Fruit fly (Drosophila melanogaster) whole organism, embryonic: ENCODE data around the gene GNBP3.

Experiments used
- Atf6 ChIP-seq: fragments of 200-800 bp; sonication (Bioruptor generic); IDR thresholded peaks from 2 replicates; pipeline ENCODE4 v1.3.6; 2022; ENCODE audit warnings: missing biosample characterization, missing genetic modification characterization
- CG10321 ChIP-seq: fragments of 200-800 bp; sonication (Bioruptor generic); IDR thresholded peaks from 2 replicates; pipeline ENCODE4 v1.3.6; 2022; ENCODE audit warnings: missing biosample characterization, missing genetic modification characterization
- CG10431 ChIP-seq: fragments of 200-800 bp; sonication (Bioruptor generic); optimal IDR thresholded peaks from 3 replicates; lab custom pipeline; 2018; ENCODE audit warnings: missing biosample characterization, mild to moderate bottlenecking, missing genetic modification characterization
- CG11093 ChIP-seq: fragments of 200-800 bp; sonication (Bioruptor generic); IDR thresholded peaks from 3 replicates; pipeline ENCODE4 v1.3.6; 2022; ENCODE audit warnings: missing biosample characterization, missing genetic modification characterization
- CG11723 ChIP-seq: fragments of 200-800 bp; sonication (Bioruptor generic); optimal IDR thresholded peaks from 2 replicates; lab custom pipeline; 2017; ENCODE audit warnings: missing biosample characterization, mild to moderate bottlenecking, missing genetic modification characterization
- CG15696 ChIP-seq: fragments of 200-800 bp; sonication (Bioruptor generic); optimal IDR thresholded peaks from 2 replicates; lab custom pipeline; 2019; ENCODE audit warnings: missing biosample characterization, mild to moderate bottlenecking, missing genetic modification characterization, moderate library complexity
- CG16813 ChIP-seq: fragments of 200-800 bp; sonication (Bioruptor generic); IDR thresholded peaks from 3 replicates; pipeline ENCODE4 v1.3.6; 2022; ENCODE audit warnings: missing biosample characterization, missing genetic modification characterization; ENCODE audit not compliant: partially characterized antibody
- CG3065 ChIP-seq: fragments of 200-800 bp; sonication (Bioruptor generic); optimal IDR thresholded peaks from 2 replicates; lab custom pipeline; 2016; ENCODE audit warnings: missing biosample characterization, missing genetic modification characterization
- CG31224 ChIP-seq: fragments of 200-800 bp; sonication (Bioruptor generic); IDR thresholded peaks from 2 replicates; pipeline ENCODE4 v1.3.6; 2022; ENCODE audit warnings: missing biosample characterization, missing genetic modification characterization
- CG3838 ChIP-seq: fragments of 200-800 bp; sonication (Bioruptor generic); optimal IDR thresholded peaks from 3 replicates; lab custom pipeline; 2016; ENCODE audit warnings: missing biosample characterization, missing genetic modification characterization
- CG4707 ChIP-seq: fragments of 200-800 bp; sonication (Bioruptor generic); optimal IDR thresholded peaks from 2 replicates; lab custom pipeline; 2018; ENCODE audit warnings: missing biosample characterization, mild to moderate bottlenecking, missing genetic modification characterization, moderate library complexity
- CG7786 ChIP-seq: fragments of 200-800 bp; sonication (Bioruptor generic); optimal IDR thresholded peaks from 2 replicates; lab custom pipeline; 2016; ENCODE audit warnings: missing biosample characterization, missing genetic modification characterization
- CG8281 ChIP-seq: fragments of 200-800 bp; sonication (Bioruptor generic); optimal IDR thresholded peaks from 2 replicates; lab custom pipeline; 2018; ENCODE audit warnings: missing biosample characterization, mild to moderate bottlenecking, missing genetic modification characterization, moderate library complexity
- CG8924 ChIP-seq: fragments of 200-800 bp; optimal IDR thresholded peaks from 3 replicates; lab custom pipeline; 2019; ENCODE audit warnings: missing biosample characterization, mild to moderate bottlenecking, missing genetic modification characterization, moderate library complexity
- CTCF ChIP-seq: fragments of 200-800 bp; sonication (Bioruptor generic); optimal IDR thresholded peaks from 2 replicates; lab custom pipeline; 2017; ENCODE audit warnings: missing biosample characterization, mild to moderate bottlenecking, missing genetic modification characterization, moderate library complexity
- D19A ChIP-seq: fragments of 200-800 bp; optimal IDR thresholded peaks from 3 replicates; lab custom pipeline; 2019; ENCODE audit warnings: missing biosample characterization, mild to moderate bottlenecking, missing genetic modification characterization, moderate library complexity
- Dp ChIP-seq: fragments of 200-800 bp; sonication (Bioruptor generic); optimal IDR thresholded peaks from 2 replicates; lab custom pipeline; 2018; ENCODE audit warnings: missing biosample characterization, mild to moderate bottlenecking, missing genetic modification characterization, moderate library complexity
- E2f1 ChIP-seq: fragments of 200-800 bp; sonication (Bioruptor generic); IDR thresholded peaks from 2 replicates; pipeline ENCODE4 v1.3.6; 2022; ENCODE audit warnings: missing biosample characterization, missing genetic modification characterization
- E2f2 ChIP-seq: fragments of 200-800 bp; sonication (Bioruptor generic); IDR thresholded peaks from 2 replicates; pipeline ENCODE4 v1.3.6; 2022; ENCODE audit warnings: missing biosample characterization, missing genetic modification characterization
- Ets65A ChIP-seq: fragments of 200-800 bp; sonication (Bioruptor generic); peaks from one replicate; lab custom pipeline; 2016; ENCODE audit warnings: missing biosample characterization, missing genetic modification characterization
- Lhr ChIP-seq: fragments of 200-800 bp; sonication (Bioruptor generic); optimal IDR thresholded peaks from 3 replicates; lab custom pipeline; 2017; ENCODE audit warnings: mild to moderate bottlenecking, missing biosample characterization, missing genetic modification reagents, missing genetic modification characterization
- MTF-1 ChIP-seq: fragments of 200-800 bp; sonication (Bioruptor generic); optimal IDR thresholded peaks from 2 replicates; lab custom pipeline; 2018; ENCODE audit warnings: missing biosample characterization, mild to moderate bottlenecking, missing genetic modification characterization, borderline replicate concordance
- NC2β ChIP-seq: fragments of 200-800 bp; sonication (Bioruptor generic); optimal IDR thresholded peaks from 2 replicates; lab custom pipeline; 2016; ENCODE audit warnings: missing biosample characterization, missing genetic modification characterization
- Nf-YB ChIP-seq: fragments of 200-800 bp; sonication (Bioruptor generic); optimal IDR thresholded peaks from 3 replicates; lab custom pipeline; 2019; ENCODE audit warnings: missing biosample characterization, mild to moderate bottlenecking, missing genetic modification characterization, moderate library complexity
- Opbp ChIP-seq: fragments of 200-800 bp; sonication (Bioruptor generic); IDR thresholded peaks from 3 replicates; pipeline ENCODE4 v1.3.6; 2022; ENCODE audit warnings: missing biosample characterization, missing genetic modification characterization; ENCODE audit not compliant: partially characterized antibody
- PHDP ChIP-seq: fragments of 200-800 bp; sonication (Bioruptor generic); optimal IDR thresholded peaks from 3 replicates; lab custom pipeline; 2018; ENCODE audit warnings: missing biosample characterization, mild to moderate bottlenecking, missing genetic modification characterization, moderate library complexity
- Sox100B ChIP-seq: fragments of 200-800 bp; sonication (Bioruptor generic); optimal IDR thresholded peaks from 3 replicates; lab custom pipeline; 2018; ENCODE audit warnings: missing biosample characterization, mild to moderate bottlenecking, missing genetic modification characterization
- TFAM ChIP-seq: fragments of 200-800 bp; sonication (Bioruptor generic); optimal IDR thresholded peaks from 2 replicates; lab custom pipeline; 2017; ENCODE audit warnings: missing biosample characterization, missing genetic modification characterization, inconsistent platforms
- ase ChIP-seq: fragments of 200-800 bp; sonication (Bioruptor generic); IDR thresholded peaks from 3 replicates; pipeline ENCODE4 v1.3.6; 2022; ENCODE audit warnings: missing biosample characterization, missing genetic modification characterization
- bigmax ChIP-seq: fragments of 200-800 bp; sonication (Bioruptor generic); optimal IDR thresholded peaks from 2 replicates; lab custom pipeline; 2018; ENCODE audit warnings: missing biosample characterization, mild to moderate bottlenecking, missing genetic modification characterization
- bowl ChIP-seq: fragments of 200-800 bp; sonication (Bioruptor generic); IDR thresholded peaks from 2 replicates; pipeline ENCODE4 v1.3.6; 2022; ENCODE audit warnings: missing biosample characterization, missing genetic modification characterization
- br ChIP-seq: fragments of >200 bp; optimal IDR thresholded peaks from 2 replicates; lab custom pipeline; 2017
- cwo ChIP-seq: fragments of 200-800 bp; sonication (Bioruptor generic); optimal IDR thresholded peaks from 3 replicates; lab custom pipeline; 2017; ENCODE audit warnings: missing biosample characterization, missing genetic modification characterization, mild to moderate bottlenecking, moderate library complexity, missing genetic modification reagents
- disco-r ChIP-seq: fragments of 200-800 bp; sonication (Bioruptor generic); optimal IDR thresholded peaks from 2 replicates; lab custom pipeline; 2016; ENCODE audit warnings: missing biosample characterization, missing genetic modification characterization
- fd3F ChIP-seq: fragments of 200-800 bp; sonication (Bioruptor generic); optimal IDR thresholded peaks from 2 replicates; lab custom pipeline; 2018; ENCODE audit warnings: missing biosample characterization, mild to moderate bottlenecking, missing genetic modification characterization, moderate library complexity
- ftz-f1 ChIP-seq: fragments of 200-800 bp; sonication (Bioruptor generic); optimal IDR thresholded peaks from 2 replicates; lab custom pipeline; 2016; ENCODE audit warnings: missing biosample characterization, missing genetic modification characterization
- hb ChIP-seq: fragments of 200-800 bp; sonication (Bioruptor generic); IDR thresholded peaks from 3 replicates; pipeline ENCODE4 v1.3.6; 2022; ENCODE audit warnings: missing biosample characterization, missing genetic modification characterization; ENCODE audit not compliant: partially characterized antibody
- inv ChIP-seq: fragments of 200-800 bp; sonication (Bioruptor generic); IDR thresholded peaks from 2 replicates; pipeline ENCODE4 v1.3.6; 2022; ENCODE audit warnings: missing biosample characterization, missing genetic modification characterization; ENCODE audit not compliant: partially characterized antibody
- kah ChIP-seq: fragments of 200-800 bp; sonication (Bioruptor generic); optimal IDR thresholded peaks from 2 replicates; lab custom pipeline; 2018; ENCODE audit warnings: missing biosample characterization, mild to moderate bottlenecking, missing genetic modification characterization
- kni ChIP-seq: fragments of 200-800 bp; sonication (Bioruptor generic); optimal IDR thresholded peaks from 3 replicates; lab custom pipeline; 2017; ENCODE audit warnings: mild to moderate bottlenecking, missing biosample characterization, missing genetic modification reagents, missing genetic modification characterization
- mld ChIP-seq: fragments of 200-800 bp; sonication (Bioruptor generic); IDR thresholded peaks from 3 replicates; pipeline ENCODE4 v1.3.6; 2022; ENCODE audit warnings: missing biosample characterization, missing genetic modification characterization; ENCODE audit not compliant: partially characterized antibody
- onecut ChIP-seq: fragments of 200-800 bp; sonication (Bioruptor generic); IDR thresholded peaks from 2 replicates; pipeline ENCODE4 v1.3.6; 2022; ENCODE audit warnings: missing biosample characterization, missing genetic modification characterization
- phol ChIP-seq: fragments of 200-800 bp; sonication (Bioruptor generic); optimal IDR thresholded peaks from 3 replicates; lab custom pipeline; 2018; ENCODE audit warnings: missing biosample characterization, mild to moderate bottlenecking, missing genetic modification characterization, moderate library complexity
- ranshi ChIP-seq: fragments of 200-800 bp; sonication (Bioruptor generic); IDR thresholded peaks from 2 replicates; pipeline ENCODE4 v1.3.6; 2022; ENCODE audit warnings: missing biosample characterization, missing genetic modification characterization
- repo ChIP-seq: fragments of 200-800 bp; sonication (Bioruptor generic); optimal IDR thresholded peaks from 2 replicates; lab custom pipeline; 2016; ENCODE audit warnings: missing biosample characterization, missing genetic modification characterization
- schlank ChIP-seq: fragments of 200-800 bp; sonication (Bioruptor generic); optimal IDR thresholded peaks from 2 replicates; lab custom pipeline; 2018; ENCODE audit warnings: missing biosample characterization, mild to moderate bottlenecking, missing genetic modification characterization
- sd ChIP-seq: fragments of 200-800 bp; sonication (Bioruptor generic); optimal IDR thresholded peaks from 3 replicates; lab custom pipeline; 2018; ENCODE audit warnings: missing biosample characterization, mild to moderate bottlenecking, missing genetic modification characterization, moderate library complexity
- sima ChIP-seq: fragments of 200-800 bp; sonication (Bioruptor generic); optimal IDR thresholded peaks from 2 replicates; lab custom pipeline; 2016; ENCODE audit warnings: missing biosample characterization, missing genetic modification characterization
- slou ChIP-seq: fragments of 200-800 bp; sonication (Bioruptor generic); optimal IDR thresholded peaks from 3 replicates; lab custom pipeline; 2016; ENCODE audit warnings: missing biosample characterization, missing genetic modification characterization
- tap ChIP-seq: fragments of 200-800 bp; optimal IDR thresholded peaks from 3 replicates; lab custom pipeline; 2019; ENCODE audit warnings: missing biosample characterization, mild to moderate bottlenecking, missing genetic modification characterization, moderate library complexity
- zen ChIP-seq: fragments of 200-800 bp; sonication (Bioruptor generic); optimal IDR thresholded peaks from 3 replicates; lab custom pipeline; 2018; ENCODE audit warnings: missing biosample characterization, mild to moderate bottlenecking, missing genetic modification characterization, moderate library complexity

Gene GNBP3

DNA sequence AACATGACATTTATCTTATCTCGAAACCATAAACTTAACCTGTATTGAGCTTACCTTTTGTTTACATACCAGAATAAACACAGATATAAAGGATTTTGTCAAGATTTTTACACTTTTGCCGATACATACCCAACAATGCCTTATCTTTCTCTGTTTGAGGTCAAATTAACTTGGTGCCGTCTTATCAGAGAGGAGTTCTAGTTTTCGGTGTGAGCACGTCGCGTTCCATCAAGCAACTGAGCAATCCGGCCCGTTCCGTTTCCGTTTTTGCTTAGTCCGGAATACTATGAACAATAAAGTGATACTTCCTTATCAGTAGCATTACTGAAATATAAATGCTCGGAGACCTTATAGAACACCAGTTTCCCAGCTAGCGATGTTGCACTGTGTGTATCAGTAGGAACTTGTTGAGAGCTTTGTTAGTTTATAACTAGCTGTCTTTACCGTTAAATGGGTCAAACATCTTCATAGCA is 31.1 kb downstream of the GNBP3 start, which contains the start of gene Galk (continued):
- no peak for TF ChIP-seq Nf-YB (GFP tag; lab: Kevin White, UChicago)
- peak; percentile 16 for TF ChIP-seq CG3838 (GFP tag; lab: Kevin White, UChicago)
- TF ChIP-seq CG7786 (GFP tag; lab: Kevin White, UChicago) = peak; percentile 24
- TF ChIP-seq CTCF = no peak
- TF ChIP-seq onecut (GFP tag; lab: Robert Waterston, UW) = peak; percentile 65
- no peak for TF ChIP-seq Sox100B
- no peak for TF ChIP-seq zen
- TF ChIP-seq disco-r (GFP tag; lab: Kevin White, UChicago) = no peak
- peak; percentile 18 for TF ChIP-seq repo (GFP tag; lab: Kevin White, UChicago)
- no peak for TF ChIP-seq sima (GFP tag; lab: Kevin White, UChicago)
- TF ChIP-seq schlank (tag; lab: Kevin White, UChicago) = peak; percentile 25
- TF ChIP-seq cwo (GFP tag; lab: Kevin White, UChicago) = peak; percentile 70
- TF ChIP-seq CG8281 (tag; lab: Kevin White, UChicago) = peak; percentile 42
- no peak for TF ChIP-seq mld (GFP tag; lab: Robert Waterston, UW)
- peak; percentile 52 for TF ChIP-seq CG31224 (GFP tag; lab: Robert Waterston, UW)
- TF ChIP-seq E2f2 (GFP tag; lab: Robert Waterston, UW) = no peak
- no peak for TF ChIP-seq CG11093 (GFP tag; lab: Robert Waterston, UW)
- TF ChIP-seq MTF-1 = peak; percentile 44
- TF ChIP-seq kni (GFP tag; lab: Kevin White, UChicago) = peak; percentile 75
- TF ChIP-seq PHDP (tag; lab: Kevin White, UChicago) = peak; percentile 52
- peak; percentile 77 for TF ChIP-seq sd
- TF ChIP-seq Dp = no peak
- TF ChIP-seq ase (GFP tag; lab: Robert Waterston, UW) = peak; percentile 57; the same call in 2 of the 3 replicates
- TF ChIP-seq Lhr (GFP tag; lab: Kevin White, UChicago) = no peak
- TF ChIP-seq CG10431 (GFP tag; lab: Kevin White, UChicago) = peak; percentile 66
- TF ChIP-seq kah = peak; percentile 30
- no peak for TF ChIP-seq CG15696 (tag; lab: Kevin White, UChicago)
- peak; percentile 53 for TF ChIP-seq CG4707
- TF ChIP-seq CG8924 (tag; lab: Kevin White, UChicago) = peak; percentile 42
- peak; percentile 58 for TF ChIP-seq bigmax (GFP tag; lab: Kevin White, UChicago)
- TF ChIP-seq slou (GFP tag; lab: Kevin White, UChicago) = no peak
- no peak for TF ChIP-seq CG11723
- TF ChIP-seq Opbp = no peak
- no peak for TF ChIP-seq D19A (tag; lab: Kevin White, UChicago)
- no peak for TF ChIP-seq CG3065
- no peak for TF ChIP-seq CG10321 (GFP tag; lab: Robert Waterston, UW)
- TF ChIP-seq Ets65A (GFP tag; lab: Kevin White, UChicago) = no peak
- no peak for TF ChIP-seq br (lab: Kevin White, UChicago)
- no peak for TF ChIP-seq NC2β (GFP tag; lab: Kevin White, UChicago)
- no peak for TF ChIP-seq hb (GFP tag; lab: Robert Waterston, UW)
- TF ChIP-seq bowl (GFP tag; lab: Robert Waterston, UW) = 0 out of 2 replicates have a peak, but pooled peaks have one; percentile 10
- TF ChIP-seq Atf6 (GFP tag; lab: Robert Waterston, UW) = peak; percentile 75
- no peak for TF ChIP-seq TFAM (GFP tag; lab: Kevin White, UChicago)
- peak; percentile 59; the same call in 1 of the 2 replicates for TF ChIP-seq ranshi (GFP tag; lab: Robert Waterston, UW)
- TF ChIP-seq E2f1 (GFP tag; lab: Robert Waterston, UW) = peak; percentile 71
- TF ChIP-seq tap = peak; percentile 48
- no peak for TF ChIP-seq CG16813 (GFP tag; lab: Robert Waterston, UW)
- peak; percentile 24 for TF ChIP-seq fd3F (GFP tag; lab: Kevin White, UChicago)
- no peak for TF ChIP-seq phol
- no peak for TF ChIP-seq inv (GFP tag; lab: Robert Waterston, UW)
- peak; percentile 78 for TF ChIP-seq ftz-f1 (GFP tag; lab: Kevin White, UChicago)
